Worm (Caenorhabditis elegans): ENCODE results near the gene F46C5.2.

DNA sequence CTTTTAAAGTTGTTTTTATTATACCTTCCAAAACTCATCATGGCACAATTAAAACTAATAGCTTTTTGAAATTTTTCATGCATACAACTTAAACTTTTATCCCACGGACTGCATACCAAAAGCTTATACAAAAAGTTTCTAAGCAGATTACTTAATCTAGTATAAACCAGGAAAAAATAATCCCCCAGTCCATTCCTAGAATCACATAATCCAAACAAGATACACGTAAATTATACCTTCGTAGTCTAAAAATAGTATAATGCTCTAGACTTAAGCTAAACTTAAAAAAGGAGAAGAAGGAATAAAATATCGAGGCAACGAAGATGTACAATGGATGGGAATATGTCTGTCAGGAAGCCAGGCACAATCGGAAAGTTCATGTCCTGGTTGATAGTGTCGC is 33.9 kb downstream of the F46C5.2 start:
- TF ChIP-seq R02D3.7 (tag; optimal IDR thresholded peaks at IDR 0.05) (no peak), lin-39 (tag; optimal IDR thresholded peaks at IDR 0.05) (no peak), nfya-1 (tag; optimal IDR thresholded peaks at IDR 0.05; ENCODE audit: insufficient read depth) (no peak), nhr-25 (tag; optimal IDR thresholded peaks at IDR 0.05) (no peak)

Data from whole organism, L3 larva.